Worm (Caenorhabditis elegans): ENCODE data around the gene comt-5.

DNA sequence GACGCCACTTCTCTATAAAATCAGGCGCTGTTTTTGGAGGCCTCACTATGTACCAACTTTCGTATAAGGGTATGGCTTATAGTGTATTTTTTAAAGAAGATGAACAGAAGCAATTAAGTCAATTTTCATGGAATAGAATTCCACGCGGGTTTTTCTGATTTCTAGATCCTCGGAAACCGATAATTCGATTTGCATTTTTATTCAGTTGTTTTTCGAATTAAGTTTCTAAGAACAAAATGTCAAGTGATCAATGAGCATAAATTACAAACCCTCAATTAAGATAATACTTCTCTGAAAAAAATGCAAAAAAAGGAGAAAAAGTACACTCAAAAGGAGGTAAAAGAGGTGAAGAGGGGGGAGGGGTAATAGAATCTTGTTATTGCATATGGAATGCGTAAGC is 32.1 kb downstream of the comt-5 start:
- TF ChIP-seq snpc-4 (tag; optimal IDR thresholded peaks at IDR 0.05) = no peak
- TF ChIP-seq nhr-28 (tag; optimal IDR thresholded peaks at IDR 0.05) = no peak
- TF ChIP-seq nhr-11 (tag; optimal IDR thresholded peaks at IDR 0.05) = no peak
- TF ChIP-seq skn-1 (tag; optimal IDR thresholded peaks at IDR 0.05) = no peak
